Worm (Caenorhabditis elegans): ENCODE data around the gene F59A7.5.

DNA sequence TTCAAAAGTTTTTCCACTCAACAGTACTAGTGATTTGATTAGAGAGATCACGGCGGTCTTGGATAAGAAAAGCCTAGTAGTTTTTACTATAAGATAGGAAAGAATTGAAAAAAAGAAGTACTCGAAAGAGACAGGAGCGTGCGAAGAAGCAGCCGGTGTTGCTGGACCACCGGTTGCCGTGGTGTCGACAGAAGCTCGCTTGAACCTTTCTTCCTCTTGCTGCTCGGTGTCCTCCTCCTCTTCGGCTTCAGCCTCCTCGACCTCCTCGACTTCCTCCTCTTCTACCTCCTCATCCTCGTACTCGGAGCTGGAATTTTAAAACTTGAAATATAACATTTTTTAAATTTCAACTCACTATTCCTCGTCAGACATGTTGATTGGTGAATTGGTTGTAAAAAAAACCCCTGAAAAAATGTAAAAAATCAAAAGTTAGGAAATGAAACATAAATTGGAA lies 29.9 kb upstream of the F59A7.5 start, which contains the start of gene tnt-4:
- no peak for TF ChIP-seq dao-5 (tag; optimal IDR thresholded peaks at IDR 0.05)
- TF ChIP-seq W03F9.2 (tag; optimal IDR thresholded peaks at IDR 0.05): no peak
- no peak for TF ChIP-seq him-1 (tag; optimal IDR thresholded peaks at IDR 0.05)

All from whole organism, L4/young adult.